Worm (Caenorhabditis elegans): ENCODE results near the gene C18A3.11.

Gene C18A3.11

DNA sequence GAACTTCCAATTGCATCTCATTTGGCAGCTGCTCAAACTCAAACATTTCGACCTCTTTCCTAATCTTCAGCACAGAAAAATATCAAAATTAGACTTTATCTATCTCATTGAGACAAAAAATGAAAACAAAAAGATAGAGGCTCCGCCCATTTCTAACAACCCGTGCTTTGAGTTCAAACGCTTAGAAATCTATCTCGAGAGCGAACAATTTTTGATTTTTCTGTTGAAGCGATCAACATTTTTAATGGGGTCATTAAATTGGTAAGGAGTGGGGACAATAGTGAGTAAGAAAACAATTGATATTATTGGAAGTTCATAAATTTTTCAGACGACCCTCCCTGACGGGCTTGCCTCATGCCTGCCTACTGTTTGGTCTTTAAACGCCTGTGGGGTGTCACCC, 32.0 kb upstream of the C18A3.11 start, which contains the start of the genes C25H3.10 and C25H3.1:
Gene C25H3.10 (minus strand): TSS at position 101 of the 400 bp plus-strand sequence.
Gene C25H3.1 (plus strand): TSS at position 203 of the 400 bp plus-strand sequence.
- TF ChIP-seq ceh-28 (tag; optimal IDR thresholded peaks at IDR 0.05): no peak
- TF ChIP-seq egl-5 (tag; optimal IDR thresholded peaks at IDR 0.05): peak; percentile 74

DNA sequence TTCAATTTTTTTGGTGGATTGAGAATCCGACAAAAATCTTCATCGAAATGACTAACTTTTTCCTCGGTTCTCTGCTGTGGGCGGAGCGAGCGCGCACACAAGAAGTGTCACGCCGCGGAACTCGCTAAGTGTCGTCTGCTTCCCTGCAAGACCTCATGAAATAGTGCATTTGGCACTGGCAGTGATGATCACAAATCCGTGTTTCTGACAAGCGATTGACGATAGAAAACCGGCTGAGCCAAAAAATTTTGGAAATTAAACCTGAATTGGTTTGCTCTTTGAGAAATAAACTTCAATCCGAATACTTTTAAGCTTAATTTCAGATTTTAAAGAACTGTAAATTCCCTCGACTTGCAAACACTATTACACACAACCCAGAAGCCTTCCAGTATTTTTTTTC, 29.3 kb upstream of the C18A3.11 start:
- TF ChIP-seq ceh-28 (tag; optimal IDR thresholded peaks at IDR 0.05) (peak; percentile 14), nfya-1 (tag; optimal IDR thresholded peaks at IDR 0.05; ENCODE audit: insufficient read depth) (peak; percentile 78), tbx-2 (tag; optimal IDR thresholded peaks at IDR 0.05) (peak; percentile 38), nhr-76 (tag; optimal IDR thresholded peaks at IDR 0.05) (no peak), sea-2 (GFP tag; optimal IDR thresholded peaks at IDR 0.05) (no peak), nhr-12 (tag; optimal IDR thresholded peaks at IDR 0.05) (no peak), elt-2 (tag; optimal IDR thresholded peaks at IDR 0.05) (peak; percentile 71), nhr-77 (tag; optimal IDR thresholded peaks at IDR 0.05) (peak; percentile 41), fkh-2 (tag; optimal IDR thresholded peaks at IDR 0.05) (no peak), mdl-1 (tag; optimal IDR thresholded peaks at IDR 0.05) (no peak), snpc-4 (tag; optimal IDR thresholded peaks at IDR 0.05) (peak; percentile 99), elt-1 (tag; optimal IDR thresholded peaks at IDR 0.05) (no peak), hmg-11 (tag; optimal IDR thresholded peaks at IDR 0.05) (peak; percentile 39), nhr-67 (tag; optimal IDR thresholded peaks at IDR 0.05) (no peak), nhr-43 (tag; optimal IDR thresholded peaks at IDR 0.05; ENCODE audit: poor library complexity, severe bottlenecking) (peak; percentile 68), ZK546.5 (tag; optimal IDR thresholded peaks at IDR 0.05) (no peak), zag-1 (tag; optimal IDR thresholded peaks at IDR 0.05) (no peak), ztf-11 (tag; optimal IDR thresholded peaks at IDR 0.05) (no peak), pha-4 (tag; optimal IDR thresholded peaks at IDR 0.05) (peak; percentile 42), mml-1 (tag; optimal IDR thresholded peaks at IDR 0.05) (no peak), daf-12 (tag; optimal IDR thresholded peaks at IDR 0.05) (no peak), fkh-10 (GFP tag; optimal IDR thresholded peaks at IDR 0.05) (no peak), jun-1 (tag; optimal IDR thresholded peaks at IDR 0.05) (no peak), ceh-16 (tag; optimal IDR thresholded peaks at IDR 0.05) (no peak), eor-1 (tag; optimal IDR thresholded peaks at IDR 0.05) (no peak), ztf-4 (tag; optimal IDR thresholded peaks at IDR 0.05) (no peak), lin-15B (tag; optimal IDR thresholded peaks at IDR 0.05) (peak; percentile 29), skn-1 (tag; optimal IDR thresholded peaks at IDR 0.05) (peak; percentile 26), lsy-12 (tag; optimal IDR thresholded peaks at IDR 0.05) (peak; percentile 0), egl-27 (tag; optimal IDR thresholded peaks at IDR 0.05) (no peak), elt-3 (tag; optimal IDR thresholded peaks at IDR 0.05) (no peak), R02D3.7 (tag; optimal IDR thresholded peaks at IDR 0.05) (peak; percentile 50), unc-62 (GFP tag; optimal IDR thresholded peaks at IDR 0.05) (no peak), lin-39 (tag; optimal IDR thresholded peaks at IDR 0.05) (peak; percentile 10), nhr-25 (tag; optimal IDR thresholded peaks at IDR 0.05) (peak; percentile 59), aly-2 (tag; optimal IDR thresholded peaks at IDR 0.05) (peak; percentile 81), pqm-1 (tag; optimal IDR thresholded peaks at IDR 0.05) (peak; percentile 40), nhr-237 (tag; optimal IDR thresholded peaks at IDR 0.05) (no peak), ceh-82 (tag; optimal IDR thresholded peaks at IDR 0.05) (peak; percentile 40), nhr-28 (tag; optimal IDR thresholded peaks at IDR 0.05) (no peak), egl-5 (tag; optimal IDR thresholded peaks at IDR 0.05) (no peak), ama-1 (optimal IDR thresholded peaks at IDR 0.05) (peak; percentile 96), nhr-23 (tag; optimal IDR thresholded peaks at IDR 0.05) (peak; percentile 81), ceh-9 (tag; optimal IDR thresholded peaks at IDR 0.05) (no peak), unc-39 (tag; optimal IDR thresholded peaks at IDR 0.05) (no peak), nhr-11 (tag; optimal IDR thresholded peaks at IDR 0.05) (no peak), fos-1 (tag; optimal IDR thresholded peaks at IDR 0.05) (no peak)

Data from whole organism, L3 larva.